Fruit fly (Drosophila melanogaster) whole organism, embryonic: ENCODE results near the gene lwr.
A peak's percentile ranks its signal among the peaks of the same experiment; 100 is the strongest.

Experiments
- B-H2 ChIP-seq: fragments of 200-800 bp; sonication (Bioruptor generic); optimal IDR thresholded peaks from 2 replicates; lab custom pipeline; 2018; ENCODE audit warnings: missing biosample characterization, mild to moderate bottlenecking, missing genetic modification characterization
- C15 ChIP-seq: fragments of 200-800 bp; sonication (Bioruptor generic); IDR thresholded peaks from 3 replicates; pipeline ENCODE4 v1.3.6; 2022; ENCODE audit warnings: missing biosample characterization, missing genetic modification characterization
- CG10321 ChIP-seq: fragments of 200-800 bp; sonication (Bioruptor generic); IDR thresholded peaks from 2 replicates; pipeline ENCODE4 v1.3.6; 2022; ENCODE audit warnings: missing biosample characterization, missing genetic modification characterization
- CG10366 ChIP-seq: fragments of 200-800 bp; sonication (Bioruptor generic); IDR thresholded peaks from 2 replicates; pipeline ENCODE4 v1.3.6; 2022; ENCODE audit warnings: missing biosample characterization, missing genetic modification characterization
- CG10462 ChIP-seq: fragments of 200-800 bp; sonication (Bioruptor generic); optimal IDR thresholded peaks from 2 replicates; lab custom pipeline; 2016; ENCODE audit warnings: missing biosample characterization, missing genetic modification characterization
- CG10565 ChIP-seq: fragments of 200-800 bp; sonication (Bioruptor generic); optimal IDR thresholded peaks from 3 replicates; lab custom pipeline; 2016; ENCODE audit warnings: missing biosample characterization, mild to moderate bottlenecking, missing genetic modification characterization
- CG11085 ChIP-seq: fragments of 200-800 bp; sonication (Bioruptor generic); IDR thresholded peaks from 2 replicates; pipeline ENCODE4 v1.3.6; 2022; ENCODE audit warnings: missing biosample characterization, missing genetic modification characterization
- CG12071 ChIP-seq: fragments of 200-800 bp; sonication (Bioruptor generic); optimal IDR thresholded peaks from 3 replicates; lab custom pipeline; 2018; ENCODE audit warnings: missing biosample characterization, mild to moderate bottlenecking, missing genetic modification characterization
- CG12659 ChIP-seq: fragments of 200-800 bp; sonication (Bioruptor generic); optimal IDR thresholded peaks from 3 replicates; lab custom pipeline; 2017; ENCODE audit warnings: mild to moderate bottlenecking, missing biosample characterization, missing genetic modification reagents, missing genetic modification characterization
- CG13123 ChIP-seq: fragments of 200-800 bp; sonication (Bioruptor generic); optimal IDR thresholded peaks from 2 replicates; lab custom pipeline; 2016; ENCODE audit warnings: missing biosample characterization, missing genetic modification characterization
- CG14965 ChIP-seq: fragments of 200-800 bp; sonication (Bioruptor generic); optimal IDR thresholded peaks from 2 replicates; lab custom pipeline; 2016; ENCODE audit warnings: missing biosample characterization, missing genetic modification characterization, borderline replicate concordance
- CG15269 ChIP-seq: fragments of 200-800 bp; sonication (Bioruptor generic); optimal IDR thresholded peaks from 2 replicates; lab custom pipeline; 2018; ENCODE audit warnings: missing biosample characterization, mild to moderate bottlenecking, missing genetic modification characterization, moderate library complexity
- CG15601 ChIP-seq: fragments of 200-800 bp; sonication (Bioruptor generic); optimal IDR thresholded peaks from 3 replicates; lab custom pipeline; 2019; ENCODE audit warnings: missing biosample characterization, mild to moderate bottlenecking, missing genetic modification characterization, moderate library complexity
- CG1603 ChIP-seq: fragments of 200-800 bp; sonication (Bioruptor generic); optimal IDR thresholded peaks from 2 replicates; lab custom pipeline; 2019; ENCODE audit warnings: missing biosample characterization, mild to moderate bottlenecking, missing genetic modification characterization, moderate library complexity
- CG17802 ChIP-seq: fragments of 200-800 bp; sonication (Bioruptor generic); optimal IDR thresholded peaks from 2 replicates; lab custom pipeline; 2018; ENCODE audit warnings: missing biosample characterization, mild to moderate bottlenecking, missing genetic modification characterization, moderate library complexity
- CG2116 ChIP-seq: fragments of 200-800 bp; sonication (Bioruptor generic); optimal IDR thresholded peaks from 3 replicates; lab custom pipeline; 2018; ENCODE audit warnings: missing biosample characterization, mild to moderate bottlenecking, missing genetic modification characterization
- CG30020 ChIP-seq: fragments of 200-800 bp; optimal IDR thresholded peaks from 2 replicates; lab custom pipeline; 2019; ENCODE audit warnings: missing biosample characterization, mild to moderate bottlenecking, missing genetic modification characterization, moderate library complexity
- CG32767 ChIP-seq: fragments of 200-800 bp; sonication (Bioruptor generic); IDR thresholded peaks from 2 replicates; pipeline ENCODE4 v1.3.6; 2022; ENCODE audit warnings: missing biosample characterization, missing genetic modification characterization
- CG3407 ChIP-seq: fragments of 200-800 bp; sonication (Bioruptor generic); optimal IDR thresholded peaks from 2 replicates; lab custom pipeline; 2018; ENCODE audit warnings: missing biosample characterization, mild to moderate bottlenecking, missing genetic modification characterization
- CG43689 ChIP-seq: fragments of 200-800 bp; sonication (Bioruptor generic); IDR thresholded peaks from 2 replicates; pipeline ENCODE4 v1.3.6; 2022; ENCODE audit warnings: missing biosample characterization, missing genetic modification characterization
- CG6175 ChIP-seq: fragments of 200-800 bp; sonication (Bioruptor generic); IDR thresholded peaks from 3 replicates; pipeline ENCODE4 v1.3.6; 2022; ENCODE audit warnings: missing biosample characterization, missing genetic modification characterization
- CG6689 ChIP-seq: fragments of 200-800 bp; sonication (Bioruptor generic); IDR thresholded peaks from 2 replicates; pipeline ENCODE4 v1.3.6; 2022; ENCODE audit warnings: missing biosample characterization, missing genetic modification characterization
- CG6813 ChIP-seq: fragments of 200-800 bp; sonication (Bioruptor generic); optimal IDR thresholded peaks from 2 replicates; lab custom pipeline; 2017; ENCODE audit warnings: missing biosample characterization, missing genetic modification characterization, mild to moderate bottlenecking, moderate library complexity, missing genetic modification reagents
- CG7786 ChIP-seq: fragments of 200-800 bp; sonication (Bioruptor generic); optimal IDR thresholded peaks from 2 replicates; lab custom pipeline; 2016; ENCODE audit warnings: missing biosample characterization, missing genetic modification characterization
- CG7839 ChIP-seq: fragments of 200-800 bp; sonication (Bioruptor generic); optimal IDR thresholded peaks from 3 replicates; lab custom pipeline; 2018; ENCODE audit warnings: missing biosample characterization, mild to moderate bottlenecking, missing genetic modification characterization, moderate library complexity
- CG7963 ChIP-seq: fragments of 200-800 bp; sonication (Bioruptor generic); IDR thresholded peaks from 3 replicates; pipeline ENCODE4 v1.3.6; 2022; ENCODE audit warnings: missing biosample characterization, missing genetic modification characterization; ENCODE audit not compliant: partially characterized antibody
- CTCF ChIP-seq: fragments of 200-800 bp; sonication (Bioruptor generic); optimal IDR thresholded peaks from 2 replicates; lab custom pipeline; 2017; ENCODE audit warnings: missing biosample characterization, mild to moderate bottlenecking, missing genetic modification characterization, moderate library complexity
- Chrac-16 ChIP-seq: fragments of 200-800 bp; sonication (Bioruptor generic); optimal IDR thresholded peaks from 3 replicates; lab custom pipeline; 2016; ENCODE audit warnings: missing biosample characterization, missing genetic modification characterization
- Dad ChIP-seq: fragments of 200-800 bp; sonication (Bioruptor generic); optimal IDR thresholded peaks from 3 replicates; lab custom pipeline; 2016; ENCODE audit warnings: missing biosample characterization, missing genetic modification characterization
- Dbx ChIP-seq: fragments of 200-800 bp; sonication (Bioruptor generic); IDR thresholded peaks from 3 replicates; pipeline ENCODE4 v1.3.6; 2022; ENCODE audit warnings: missing biosample characterization, missing genetic modification characterization
- Drgx ChIP-seq: fragments of 200-800 bp; sonication (Bioruptor generic); IDR thresholded peaks from 2 replicates; pipeline ENCODE4 v1.3.6; 2022; ENCODE audit warnings: missing biosample characterization, missing genetic modification characterization
- Ets97D ChIP-seq: fragments of 200-800 bp; sonication (Bioruptor generic); optimal IDR thresholded peaks from 3 replicates; lab custom pipeline; 2016; ENCODE audit warnings: missing biosample characterization, missing genetic modification characterization
- HLHmδ ChIP-seq: fragments of 200-800 bp; sonication (Bioruptor generic); optimal IDR thresholded peaks from 2 replicates; lab custom pipeline; 2018; ENCODE audit warnings: missing biosample characterization, mild to moderate bottlenecking, missing genetic modification characterization, moderate library complexity
- HmgZ ChIP-seq: fragments of 200-800 bp; sonication (Bioruptor generic); optimal IDR thresholded peaks from 2 replicates; lab custom pipeline; 2018; ENCODE audit warnings: missing biosample characterization, mild to moderate bottlenecking, missing genetic modification characterization
- Six4 ChIP-seq: fragments of 200-800 bp; sonication (Bioruptor generic); optimal IDR thresholded peaks from 2 replicates; lab custom pipeline; 2016; ENCODE audit warnings: missing biosample characterization, missing genetic modification characterization
- Taf1 ChIP-seq: fragments of 200-800 bp; sonication (Bioruptor generic); IDR thresholded peaks from 2 replicates; pipeline ENCODE4 v1.3.6; 2022; ENCODE audit warnings: missing biosample characterization, missing genetic modification characterization
- ac ChIP-seq: fragments of 200-800 bp; sonication (Bioruptor generic); optimal IDR thresholded peaks from 3 replicates; lab custom pipeline; 2017; ENCODE audit warnings: missing biosample characterization, mild to moderate bottlenecking, missing genetic modification characterization
- bab2 ChIP-seq: fragments of 200-800 bp; sonication (Bioruptor generic); optimal IDR thresholded peaks from 2 replicates; lab custom pipeline; 2016; ENCODE audit warnings: missing biosample characterization, missing genetic modification characterization
- cas ChIP-seq: fragments of 200-800 bp; sonication (Bioruptor generic); IDR thresholded peaks from 2 replicates; pipeline ENCODE4 v1.3.6; 2022; ENCODE audit warnings: missing biosample characterization, missing genetic modification characterization
- da ChIP-seq: fragments of 200-800 bp; sonication (Bioruptor generic); optimal IDR thresholded peaks from 2 replicates; lab custom pipeline; 2016; ENCODE audit warnings: missing biosample characterization, missing genetic modification characterization
- fd102C ChIP-seq: fragments of 200-800 bp; sonication (Bioruptor generic); optimal IDR thresholded peaks from 2 replicates; lab custom pipeline; 2018; ENCODE audit warnings: missing biosample characterization, mild to moderate bottlenecking, missing genetic modification characterization, moderate library complexity
- gcm2 ChIP-seq: fragments of 200-800 bp; sonication (Bioruptor generic); optimal IDR thresholded peaks from 2 replicates; lab custom pipeline; 2016; ENCODE audit warnings: missing biosample characterization, missing genetic modification characterization
- insv ChIP-seq, 2 experiments: fragments of 200-800 bp; sonication (Bioruptor generic); optimal IDR thresholded peaks; 3 replicates each; lab custom pipeline; 2016 to 2018; ENCODE audit warnings: missing biosample characterization in 2 of 2, missing genetic modification characterization in 2 of 2
- jigr1 ChIP-seq: fragments of 200-800 bp; sonication (Bioruptor generic); IDR thresholded peaks from 3 replicates; pipeline ENCODE4 v1.3.6; 2022; ENCODE audit warnings: missing biosample characterization, missing genetic modification characterization
- jing ChIP-seq: fragments of 200-800 bp; sonication (Bioruptor generic); optimal IDR thresholded peaks from 2 replicates; lab custom pipeline; 2018; ENCODE audit warnings: missing biosample characterization, mild to moderate bottlenecking, missing genetic modification characterization
- lbe ChIP-seq: fragments of 200-800 bp; sonication (Bioruptor generic); optimal IDR thresholded peaks from 2 replicates; lab custom pipeline; 2016; ENCODE audit warnings: missing biosample characterization, mild to moderate bottlenecking, missing genetic modification characterization
- nerfin-1 ChIP-seq: fragments of 200-800 bp; sonication (Bioruptor generic); optimal IDR thresholded peaks from 3 replicates; lab custom pipeline; 2019; ENCODE audit warnings: missing biosample characterization, mild to moderate bottlenecking, missing genetic modification characterization, moderate library complexity
- pros ChIP-seq: fragments of 200-800 bp; sonication (Bioruptor generic); optimal IDR thresholded peaks from 3 replicates; lab custom pipeline; 2019; ENCODE audit warnings: missing biosample characterization, mild to moderate bottlenecking, missing genetic modification characterization, moderate library complexity
- psq ChIP-seq: fragments of 200-800 bp; sonication (Bioruptor generic); optimal IDR thresholded peaks from 2 replicates; lab custom pipeline; 2017; ENCODE audit warnings: missing biosample characterization, missing genetic modification characterization
- shn ChIP-seq: fragments of 200-800 bp; sonication (Bioruptor generic); optimal IDR thresholded peaks from 3 replicates; lab custom pipeline; 2016; ENCODE audit warnings: missing biosample characterization, missing genetic modification characterization
- slbo ChIP-seq: fragments of 200-800 bp; sonication (Bioruptor generic); IDR thresholded peaks from 2 replicates; pipeline ENCODE4 v1.3.6; 2022; ENCODE audit warnings: missing biosample characterization, missing genetic modification characterization
- twi ChIP-seq: fragments of 200-800 bp; optimal IDR thresholded peaks from 2 replicates; lab custom pipeline; 2019; ENCODE audit warnings: missing biosample characterization, mild to moderate bottlenecking, missing genetic modification characterization, moderate library complexity

Gene lwr

dm6 chr2L:542338-542967 lies at the start of gene lwr:
Gene lwr, minus strand, starts transcription at chr2L:542580.
- peak; percentile 23 for TF ChIP-seq CG15601 (tag; lab: Kevin White, UChicago)
- no peak for TF ChIP-seq da
- TF ChIP-seq B-H2 (GFP tag; lab: Kevin White, UChicago), result no peak
- TF ChIP-seq Taf1 (GFP tag; lab: Robert Waterston, UW), result no peak
- no peak for TF ChIP-seq CG14965 (GFP tag; lab: Kevin White, UChicago)
- no peak for TF ChIP-seq fd102C
- TF ChIP-seq CG32767 (GFP tag; lab: Robert Waterston, UW), result no peak
- no peak for TF ChIP-seq CG10462 (GFP tag; lab: Kevin White, UChicago)
- no peak for TF ChIP-seq CG15269 (tag; lab: Kevin White, UChicago)
- TF ChIP-seq twi (tag; lab: Kevin White, UChicago), result no peak
- no peak for TF ChIP-seq cas (GFP tag; lab: Robert Waterston, UW)
- no peak for TF ChIP-seq CG3407 (GFP tag; lab: Kevin White, UChicago)
- TF ChIP-seq CG13123 (GFP tag; lab: Kevin White, UChicago), result no peak
- TF ChIP-seq CG12071 (GFP tag; lab: Kevin White, UChicago), result no peak
- TF ChIP-seq ac (GFP tag; lab: Kevin White, UChicago), result no peak
- TF ChIP-seq CG10321, result no peak
- no peak for TF ChIP-seq HLHmδ
- TF ChIP-seq insv (GFP tag; optimal IDR thresholded peaks at IDR 0.05; lab: Kevin White, UChicago), result no peak
- no peak for TF ChIP-seq psq (GFP tag; lab: Kevin White, UChicago)
- no peak for TF ChIP-seq CG6175 (GFP tag; lab: Robert Waterston, UW)
- no peak for TF ChIP-seq CG10565 (GFP tag; lab: Kevin White, UChicago)
- TF ChIP-seq pros, result no peak
- no peak for TF ChIP-seq jigr1 (GFP tag; lab: Robert Waterston, UW)
- TF ChIP-seq CG30020 (tag; lab: Kevin White, UChicago), result peak; percentile 38
- TF ChIP-seq shn (GFP tag; lab: Kevin White, UChicago), result no peak
- TF ChIP-seq lbe, result no peak
- TF ChIP-seq CG11085 (GFP tag; lab: Robert Waterston, UW), result no peak
- no peak for TF ChIP-seq CG6813 (GFP tag; lab: Kevin White, UChicago)
- TF ChIP-seq Ets97D (GFP tag; lab: Kevin White, UChicago), result peak; percentile 27
- TF ChIP-seq nerfin-1, result peak; percentile 59
- no peak for TF ChIP-seq CG43689 (GFP tag; lab: Robert Waterston, UW)
- no peak for TF ChIP-seq CG6689
- TF ChIP-seq CG1603 (tag; lab: Kevin White, UChicago), result peak; percentile 36
- TF ChIP-seq CTCF (GFP tag; lab: Kevin White, UChicago), result no peak
- TF ChIP-seq jing (GFP tag; lab: Kevin White, UChicago), result no peak
- no peak for TF ChIP-seq slbo
- no peak for TF ChIP-seq Dad
- no peak for TF ChIP-seq CG7839
- TF ChIP-seq CG2116 (GFP tag; lab: Kevin White, UChicago), result peak; percentile 57
- no peak for TF ChIP-seq bab2
- TF ChIP-seq Dbx (GFP tag; lab: Robert Waterston, UW), result no peak
- TF ChIP-seq Chrac-16, result no peak
- TF ChIP-seq CG12659 (GFP tag; lab: Kevin White, UChicago), result peak; percentile 50
- TF ChIP-seq CG7786 (GFP tag; lab: Kevin White, UChicago), result no peak
- no peak for TF ChIP-seq C15 (GFP tag; lab: Robert Waterston, UW)
- TF ChIP-seq HmgZ, result peak; percentile 40
- TF ChIP-seq CG17802, result no peak
- TF ChIP-seq gcm2 (GFP tag; lab: Kevin White, UChicago), result no peak
- no peak for TF ChIP-seq Drgx (GFP tag; lab: Robert Waterston, UW)
- TF ChIP-seq CG7963 (GFP tag; lab: Robert Waterston, UW), result no peak
- no peak for TF ChIP-seq CG10366
- TF ChIP-seq Six4, result no peak
